Worm (Caenorhabditis elegans) whole organism, L4 larva: ENCODE results near the gene nhr-104.

ENCODE experiments used
- F26F4.8 ChIP-seq: fragments of 200-800 bp; sonication (Bioruptor generic); conservative IDR thresholded peaks from 2 replicates; pipeline ENCODE4 v1.3.6; 2022; ENCODE audit warnings: missing genetic modification characterization, missing compliant biosample characterization
- F37D6.2 ChIP-seq: sonication (generic microtip); optimal IDR thresholded peaks from 2 replicates; lab custom pipeline; 2016; ENCODE audit warnings: mild to moderate bottlenecking, missing genetic modification characterization, missing compliant biosample characterization
- F44E2.7 ChIP-seq: fragments of 200-800 bp; sonication (Bioruptor generic); IDR thresholded peaks from 2 replicates; pipeline ENCODE4 v2.1.2; 2022; ENCODE audit warnings: missing genetic modification characterization, missing compliant biosample characterization
- F49E8.2 ChIP-seq: sonication (generic microtip); optimal IDR thresholded peaks from 2 replicates; lab custom pipeline; 2016; ENCODE audit warnings: missing compliant biosample characterization, mild to moderate bottlenecking, missing genetic modification characterization, borderline replicate concordance
- R02D3.7 ChIP-seq: fragments of 150-350 bp; sonication (generic microtip); optimal IDR thresholded peaks from 3 replicates; lab custom pipeline; 2014; ENCODE audit warnings: missing biosample characterization, missing genetic modification characterization
- T26A8.4 ChIP-seq: fragments of 200-800 bp; sonication (Bioruptor generic); IDR thresholded peaks from 2 replicates; pipeline ENCODE4 v1.3.6; 2022; ENCODE audit warnings: missing genetic modification characterization, missing compliant biosample characterization
- Y105C5A.15 ChIP-seq: fragments of 200-800 bp; sonication (Bioruptor generic); IDR thresholded peaks from 2 replicates; pipeline ENCODE4 v1.3.6; 2022; ENCODE audit warnings: missing genetic modification characterization, missing compliant biosample characterization
- aha-1 ChIP-seq: fragments of 150-350 bp; peaks from one replicate; lab custom pipeline; 2014; ENCODE audit warnings: missing biosample characterization, missing genetic modification characterization
- ama-1 ChIP-seq: fragments of 150-350 bp; optimal IDR thresholded peaks from 2 replicates; lab custom pipeline; 2014; ENCODE audit warnings: inconsistent platforms, mixed read lengths
- arid-1 ChIP-seq: fragments of 200-800 bp; sonication (Bioruptor generic); conservative IDR thresholded peaks from 2 replicates; pipeline ENCODE4 v1.3.6; 2022; ENCODE audit warnings: missing genetic modification reagents, missing genetic modification characterization, missing compliant biosample characterization
- ceh-20 ChIP-seq: fragments of 200-800 bp; sonication (Bioruptor generic); IDR thresholded peaks from 2 replicates; pipeline ENCODE4 v1.3.6; 2022; ENCODE audit warnings: missing genetic modification reagents, missing genetic modification characterization, missing compliant biosample characterization
- ceh-28 ChIP-seq: fragments of 150-350 bp; optimal IDR thresholded peaks from 2 replicates; lab custom pipeline; 2014; ENCODE audit warnings: missing biosample characterization, missing genetic modification reagents, missing genetic modification characterization
- ceh-44 ChIP-seq: fragments of 200-800 bp; sonication (Bioruptor generic); IDR thresholded peaks from 2 replicates; pipeline ENCODE4 v1.3.6; 2022; ENCODE audit warnings: missing genetic modification reagents, missing genetic modification characterization, missing compliant biosample characterization
- ctbp-1 ChIP-seq: fragments of 200-800 bp; sonication (Bioruptor generic); IDR thresholded peaks from 2 replicates; pipeline ENCODE4 v1.3.6; 2022; ENCODE audit warnings: missing genetic modification reagents, missing genetic modification characterization, missing compliant biosample characterization
- daf-16 ChIP-seq, 3 experiments: sonication (generic microtip); optimal IDR thresholded peaks; 2 replicates each; lab custom pipeline; 2016 to 2017; ENCODE audit warnings: missing genetic modification characterization in 3 of 3, missing genetic modification reagents in 3 of 3, mild to moderate bottlenecking in 2 of 3, missing compliant biosample characterization in 2 of 3, missing biosample characterization in 1 of 3, moderate library complexity in 1 of 3
- daf-8 ChIP-seq: fragments of 200-800 bp; sonication (Bioruptor generic); IDR thresholded peaks from 2 replicates; pipeline ENCODE4 v1.3.6; 2022; ENCODE audit warnings: missing genetic modification characterization, missing compliant biosample characterization
- dmd-6 ChIP-seq: fragments of 200-800 bp; sonication (Bioruptor generic); IDR thresholded peaks from 2 replicates; pipeline ENCODE4 v1.3.6; 2022; ENCODE audit warnings: missing genetic modification reagents, missing genetic modification characterization, missing compliant biosample characterization
- dpl-1 ChIP-seq: fragments of 150-350 bp; optimal IDR thresholded peaks from 2 replicates; lab custom pipeline; 2014; ENCODE audit warnings: missing biosample characterization, missing genetic modification reagents, missing genetic modification characterization
- duxl-1 ChIP-seq: sonication (generic microtip); optimal IDR thresholded peaks from 2 replicates; lab custom pipeline; 2016; ENCODE audit warnings: mild to moderate bottlenecking, missing genetic modification characterization, moderate library complexity, missing compliant biosample characterization; ENCODE audit not compliant: poor library complexity
- egl-43 ChIP-seq: fragments of 200-800 bp; sonication (Bioruptor generic); IDR thresholded peaks from 2 replicates; pipeline ENCODE4 v1.3.6; 2022; ENCODE audit warnings: missing genetic modification reagents, missing genetic modification characterization, missing compliant biosample characterization
- fkh-10 ChIP-seq: fragments of 150-350 bp; optimal IDR thresholded peaks from 2 replicates; lab custom pipeline; 2014; ENCODE audit warnings: missing biosample characterization, missing genetic modification reagents, missing genetic modification characterization
- fos-1 ChIP-seq: fragments of 150-350 bp; optimal IDR thresholded peaks from 2 replicates; lab custom pipeline; 2014; ENCODE audit warnings: missing biosample characterization, missing genetic modification characterization
- hif-1 ChIP-seq, 2 experiments: sonication (generic microtip); optimal IDR thresholded peaks; 2 replicates each; lab custom pipeline; 2016 to 2017; ENCODE audit warnings: missing compliant biosample characterization in 2 of 2, missing genetic modification characterization in 2 of 2, missing genetic modification reagents in 2 of 2, missing genotype in 2 of 2, mild to moderate bottlenecking in 1 of 2
- hlh-30 ChIP-seq: sonication (generic microtip); optimal IDR thresholded peaks from 2 replicates; lab custom pipeline; 2017; ENCODE audit warnings: antibody characterized with exemption, mild to moderate bottlenecking, missing genetic modification characterization, missing compliant biosample characterization; ENCODE audit not compliant: insufficient read depth
- jun-1 ChIP-seq: fragments of 150-350 bp; optimal IDR thresholded peaks from 2 replicates; lab custom pipeline; 2014; ENCODE audit warnings: missing biosample characterization, missing genetic modification reagents, missing genetic modification characterization
- lin-38 ChIP-seq: fragments of 200-800 bp; sonication (Bioruptor generic); IDR thresholded peaks from 2 replicates; pipeline ENCODE4 v1.3.6; 2022; ENCODE audit warnings: missing genetic modification reagents, missing genetic modification characterization, missing compliant biosample characterization
- lin-39 ChIP-seq: fragments of 150-350 bp; optimal IDR thresholded peaks from 2 replicates; lab custom pipeline; 2014; ENCODE audit warnings: missing biosample characterization, missing genetic modification reagents, missing genetic modification characterization
- lsy-2 ChIP-seq, 2 experiments: fragments of 150-350 bp in 1 of 2; sonication (generic microtip) in 1 of 2; optimal IDR thresholded peaks; 2 replicates each; lab custom pipeline; 2014 to 2017; ENCODE audit warnings: missing biosample characterization in 2 of 2, missing genetic modification characterization in 2 of 2
- mdl-1 ChIP-seq, 2 experiments: fragments of 150-350 bp in 1 of 2; sonication (generic microtip) in 1 of 2; optimal IDR thresholded peaks; 2 replicates each; lab custom pipeline; 2014 to 2017; ENCODE audit warnings: missing biosample characterization in 2 of 2, missing genetic modification characterization in 2 of 2
- mdt-29 ChIP-seq: fragments of 200-800 bp; sonication (Bioruptor generic); IDR thresholded peaks from 2 replicates; pipeline ENCODE4 v1.3.6; 2022; ENCODE audit warnings: missing genetic modification reagents, missing genetic modification characterization, missing compliant biosample characterization
- mes-2 ChIP-seq: sonication (generic microtip); optimal IDR thresholded peaks from 2 replicates; lab custom pipeline; 2016; ENCODE audit warnings: missing genotype, mild to moderate bottlenecking, missing genetic modification characterization, missing compliant biosample characterization; ENCODE audit not compliant: poor library complexity, severe bottlenecking
- nhr-10 ChIP-seq: fragments of 150-350 bp; optimal IDR thresholded peaks from 2 replicates; lab custom pipeline; 2014; ENCODE audit warnings: missing biosample characterization, missing genetic modification characterization
- nhr-48 ChIP-seq: sonication (generic microtip); optimal IDR thresholded peaks from 2 replicates; lab custom pipeline; 2016; ENCODE audit warnings: mild to moderate bottlenecking, missing genetic modification characterization, missing compliant biosample characterization
- nhr-6 ChIP-seq: fragments of 150-350 bp; optimal IDR thresholded peaks from 2 replicates; lab custom pipeline; 2014; ENCODE audit warnings: missing biosample characterization, missing genetic modification characterization
- rbr-2 ChIP-seq: sonication (generic microtip); optimal IDR thresholded peaks from 2 replicates; lab custom pipeline; 2016; ENCODE audit warnings: missing genotype, missing genetic modification characterization, missing compliant biosample characterization
- saeg-2 ChIP-seq: fragments of 200-800 bp; sonication (Bioruptor generic); IDR thresholded peaks from 2 replicates; pipeline ENCODE4 v1.3.6; 2022; ENCODE audit warnings: missing genetic modification reagents, missing genetic modification characterization, missing compliant biosample characterization
- sdz-12 ChIP-seq: fragments of 200-800 bp; sonication (Bioruptor generic); optimal IDR thresholded peaks from 2 replicates; lab custom pipeline; 2018; ENCODE audit warnings: mild to moderate bottlenecking, missing genetic modification characterization, missing compliant biosample characterization
- snpc-1.2 ChIP-seq: fragments of 200-800 bp; sonication (Bioruptor generic); IDR thresholded peaks from 2 replicates; pipeline ENCODE4 v1.3.6; 2022; ENCODE audit warnings: missing genetic modification reagents, missing genetic modification characterization, missing compliant biosample characterization
- tra-1 ChIP-seq: fragments of 200-800 bp; sonication (Bioruptor generic); IDR thresholded peaks from 2 replicates; pipeline ENCODE4 v1.3.6; 2022; ENCODE audit warnings: missing genetic modification reagents, missing genetic modification characterization, missing compliant biosample characterization
- unc-130 ChIP-seq: sonication (generic microtip); optimal IDR thresholded peaks from 2 replicates; lab custom pipeline; 2016; ENCODE audit warnings: missing genetic modification reagents, missing genetic modification characterization, missing compliant biosample characterization
- unc-39 ChIP-seq: sonication (generic microtip); optimal IDR thresholded peaks from 2 replicates; lab custom pipeline; 2017; ENCODE audit warnings: missing biosample characterization, missing genetic modification characterization
- unc-62 ChIP-seq, 3 experiments: fragments of 150-350 bp in 1 of 3; sonication (generic microtip); optimal IDR thresholded peaks in 2 of 3; peaks in 1 of 3; 1 replicate in 1 of 3; 2 replicates in 2 of 3; lab custom pipeline; 2014 to 2017; ENCODE audit warnings: missing biosample characterization in 3 of 3, missing genetic modification characterization in 3 of 3, missing genetic modification reagents in 3 of 3, missing genotype in 1 of 3
- zip-11 ChIP-seq: fragments of 200-800 bp; sonication (Bioruptor generic); IDR thresholded peaks from 2 replicates; pipeline ENCODE4 v1.3.6; 2022; ENCODE audit warnings: missing genetic modification characterization, missing compliant biosample characterization

The nhr-104 gene

DNA sequence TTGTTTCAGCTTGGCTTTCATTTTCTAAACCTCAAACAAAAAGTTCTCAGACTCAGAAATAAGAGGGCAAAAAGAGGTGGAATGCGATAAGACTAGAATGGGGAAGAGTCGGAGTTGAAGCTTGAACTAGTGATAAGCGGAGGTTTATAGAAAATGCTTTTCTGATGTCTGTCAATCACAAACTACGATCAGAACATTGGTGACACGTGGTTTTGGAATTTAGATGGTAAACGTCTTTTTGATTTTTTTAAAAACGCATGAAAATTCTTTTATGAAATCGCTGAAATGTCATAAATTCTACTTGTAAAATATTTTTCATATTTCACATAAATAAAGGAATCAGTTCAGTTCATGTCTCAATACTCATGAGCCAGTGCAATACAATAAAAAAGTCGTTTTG is 32.6 kb upstream of the nhr-104 start, which contains the start of gene H06H21.8 (continued):
- TF ChIP-seq arid-1 (GFP tag; lab: Robert Waterston, UW) (no peak), nhr-10 (tag; lab: Kevin White, UChicago) (no peak), dmd-6 (GFP tag; lab: Robert Waterston, UW) (peak; percentile 94), unc-130 (GFP tag; lab: Kevin White, UChicago) (no peak), jun-1 (tag; lab: Kevin White, UChicago) (no peak), saeg-2 (GFP tag; lab: Robert Waterston, UW) (no peak), ctbp-1 (GFP tag; lab: Robert Waterston, UW) (no peak), ama-1 (no peak), hif-1 (tag; optimal IDR thresholded peaks at IDR 0.05; lab: Kevin White, UChicago) (no peak)

DNA sequence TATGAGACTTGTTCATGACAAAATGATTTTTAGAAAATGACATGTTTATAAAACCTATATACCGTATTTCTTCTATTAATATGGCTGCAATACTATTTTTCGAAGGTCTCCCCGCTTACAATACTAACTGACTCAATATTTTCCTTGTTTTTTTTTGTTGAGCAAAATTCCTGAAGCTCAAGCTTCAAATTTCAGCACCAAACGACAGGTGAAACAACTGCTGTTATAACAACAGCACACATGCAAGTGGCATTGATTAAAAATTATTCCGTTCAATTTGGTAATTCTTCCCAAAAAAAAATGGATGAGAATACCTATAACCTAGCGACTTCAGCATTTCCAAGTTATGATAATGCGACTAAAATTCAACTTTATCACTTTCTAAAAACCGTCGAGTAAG is 25.7 kb upstream of the nhr-104 start, which contains the start of gene srw-94:
TSS of gene srw-94 (plus strand) at position 301 of the 400 bp plus-strand sequence.
- TF ChIP-seq dpl-1 (GFP tag; lab: Kevin White, UChicago) (no peak), R02D3.7 (no peak), mdt-29 (GFP tag; lab: Robert Waterston, UW) (no peak), snpc-1.2 (GFP tag; lab: Robert Waterston, UW) (no peak), nhr-6 (tag; lab: Kevin White, UChicago) (no peak), daf-8 (no peak), rbr-2 (tag; lab: Kevin White, UChicago) (no peak), ceh-20 (GFP tag; lab: Robert Waterston, UW) (no peak)

DNA sequence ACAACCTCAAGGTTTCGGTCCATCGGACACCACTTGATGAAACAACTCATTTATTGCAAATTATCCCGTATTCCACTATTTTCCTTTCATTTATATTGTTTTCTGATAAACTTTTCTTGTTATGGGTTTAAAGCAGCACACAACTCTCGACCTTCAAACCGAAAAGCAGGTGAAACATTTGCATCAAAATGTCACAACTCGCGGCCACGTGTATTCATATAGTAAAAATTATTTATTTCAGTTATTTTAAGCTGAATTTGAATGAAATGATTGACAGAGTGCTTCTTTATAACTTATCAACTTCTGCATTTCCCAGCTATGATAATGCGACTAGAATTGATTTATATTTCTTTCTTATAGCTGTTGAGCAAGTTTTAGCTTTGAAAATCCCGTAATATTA is 23.4 kb upstream of the nhr-104 start, which contains the start of gene srw-95:
TSS of gene srw-95 (plus strand) at position 213 of the 400 bp plus-strand sequence.
- no peak for TF ChIP-seq fos-1 (tag; lab: Kevin White, UChicago)
- no peak for TF ChIP-seq ctbp-1 (GFP tag; lab: Robert Waterston, UW)
- TF ChIP-seq ceh-28 (tag; lab: Kevin White, UChicago), result no peak
- TF ChIP-seq unc-62 (GFP tag; optimal IDR thresholded peaks at IDR 0.05 in 1 of 2; lab: Kevin White, UChicago), result peak in 1 of 2 experiments; percentile 36
- TF ChIP-seq unc-62 (tag; optimal IDR thresholded peaks at IDR 0.05; lab: Kevin White, UChicago), result no peak
- no peak for TF ChIP-seq mes-2 (tag; lab: Kevin White, UChicago)
- peak; percentile 57; the same call in 1 of the 2 replicates for TF ChIP-seq Y105C5A.15 (GFP tag; lab: Robert Waterston, UW)
- TF ChIP-seq ama-1, result no peak
- TF ChIP-seq lin-38 (GFP tag; lab: Robert Waterston, UW), result peak; percentile 60
- peak; percentile 22 for TF ChIP-seq F49E8.2 (tag; lab: Kevin White, UChicago)
- no peak for TF ChIP-seq lin-39
- TF ChIP-seq zip-11 (GFP tag; lab: Robert Waterston, UW), result no peak
- peak; percentile 18; the same call in 1 of the 2 replicates for TF ChIP-seq T26A8.4 (GFP tag; lab: Robert Waterston, UW)
- peak in 1 of 2 experiments; percentile 3 for TF ChIP-seq lsy-2 (tag; optimal IDR thresholded peaks at IDR 0.05; lab: Kevin White, UChicago)
- TF ChIP-seq snpc-1.2 (GFP tag; lab: Robert Waterston, UW), result peak; percentile 85; the same call in 1 of the 2 replicates
- no peak for TF ChIP-seq ceh-44 (GFP tag; lab: Robert Waterston, UW)
- no peak for TF ChIP-seq hlh-30 (tag; lab: Kevin White, UChicago)
- TF ChIP-seq hif-1 (tag; optimal IDR thresholded peaks at IDR 0.05; lab: Kevin White, UChicago), result no peak
- no peak for TF ChIP-seq F37D6.2 (tag; lab: Kevin White, UChicago)
- TF ChIP-seq R02D3.7, result no peak

DNA sequence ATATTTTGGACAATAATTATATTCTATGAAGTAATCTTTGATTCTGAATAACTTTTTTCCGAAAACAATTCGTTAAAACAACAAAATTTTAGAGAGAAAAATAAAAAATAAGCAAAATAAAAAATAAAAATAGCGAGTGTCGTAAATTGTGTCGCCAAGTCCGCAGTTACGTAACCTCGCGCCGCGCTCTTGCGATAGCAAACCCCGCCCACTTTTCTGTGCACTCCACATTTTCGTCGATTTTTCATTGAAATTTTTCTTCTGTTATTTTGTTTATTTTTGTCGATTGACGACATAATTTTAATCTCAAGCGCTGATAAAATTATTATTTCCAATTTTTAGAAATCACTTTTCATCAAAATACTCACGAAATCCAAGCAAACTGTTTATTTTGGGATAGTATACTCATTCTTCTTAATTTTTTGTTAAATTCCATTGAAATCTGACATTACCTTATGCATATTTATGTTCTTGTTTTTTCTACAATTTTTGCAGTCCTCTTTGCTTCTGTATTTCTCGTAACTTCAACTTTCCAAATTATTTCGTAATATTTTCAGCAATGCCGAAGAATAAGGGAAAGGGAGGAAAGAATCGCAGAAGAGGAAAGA is 22.0 kb upstream of the nhr-104 start, which contains the start of gene eif-1.A:
TSS of gene eif-1.A (plus strand) at position 558 of the 608 bp plus-strand sequence.
- TF ChIP-seq tra-1 (GFP tag; lab: Robert Waterston, UW) (no peak), mes-2 (tag; lab: Kevin White, UChicago) (peak; percentile 87), sdz-12 (no peak), duxl-1 (tag; lab: Kevin White, UChicago) (no peak), nhr-48 (tag; lab: Kevin White, UChicago) (no peak), daf-16 (GFP tag; optimal IDR thresholded peaks at IDR 0.05; lab: Kevin White, UChicago) (no peak), daf-16 (tag; optimal IDR thresholded peaks at IDR 0.05; lab: Kevin White, UChicago) (peak; percentile 40), F44E2.7 (GFP tag; lab: Robert Waterston, UW) (no peak), F26F4.8 (GFP tag; lab: Robert Waterston, UW) (no peak), egl-43 (no peak), mdl-1 (tag; optimal IDR thresholded peaks at IDR 0.05; lab: Kevin White, UChicago) (no peak), unc-39 (tag; lab: Kevin White, UChicago) (no peak), fkh-10 (no peak), dmd-6 (GFP tag; lab: Robert Waterston, UW) (no peak), rbr-2 (tag; lab: Kevin White, UChicago) (peak; percentile 24), aha-1 (tag; lab: Kevin White, UChicago) (no peak)
